Worm (Caenorhabditis elegans) whole organism, midembryonic: Measurements from ENCODE around the gene baf-1.
"Not testable (repeated sequence)": the region's sequence is repeated elsewhere in the genome, so short reads cannot be mapped to it uniquely, and the experiment has no call there.

Experiments used
- T22C8.4 ChIP-seq: fragments of 200-800 bp; sonication (Bioruptor generic); IDR thresholded peaks from 2 replicates; pipeline ENCODE4 v1.3.6; 2022; ENCODE audit warnings: missing genetic modification characterization, missing compliant biosample characterization
- cog-1 ChIP-seq: sonication (generic microtip); optimal IDR thresholded peaks from 2 replicates; lab custom pipeline; 2016; ENCODE audit warnings: missing genetic modification characterization, missing compliant biosample characterization
- flt-1 ChIP-seq: fragments of 200-800 bp; sonication (Bioruptor generic); IDR thresholded peaks from 2 replicates; pipeline ENCODE4 v1.3.6; 2022; ENCODE audit warnings: missing genetic modification characterization, missing compliant biosample characterization
- ztf-23 ChIP-seq: fragments of 200-800 bp; sonication (Bioruptor generic); IDR thresholded peaks from 2 replicates; pipeline ENCODE4 v1.3.6; 2022; ENCODE audit warnings: missing genetic modification reagents, missing genetic modification characterization, missing compliant biosample characterization

DNA sequence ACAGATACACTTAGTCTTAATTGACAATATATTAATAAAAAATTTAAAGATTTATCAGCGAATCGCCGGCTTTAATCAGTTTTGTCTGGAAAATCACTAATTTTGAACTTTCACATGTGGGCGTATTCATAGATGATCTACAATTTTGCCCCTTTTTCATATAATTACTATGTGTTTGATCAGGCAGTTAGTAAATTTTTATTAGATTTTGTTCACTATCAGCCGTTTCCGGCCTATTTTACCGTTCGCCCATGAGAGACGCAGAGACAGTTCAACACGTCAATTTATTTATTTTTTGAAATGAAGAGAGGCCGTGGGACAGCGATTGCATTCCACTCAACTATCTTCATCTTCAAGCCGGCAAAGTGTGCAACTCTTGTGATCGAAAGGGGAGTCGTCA lies 47.0 kb upstream of the baf-1 start, which contains the start of gene T26G10.4:
- not testable (repeated sequence) for TF ChIP-seq ztf-23 (GFP tag; lab: Robert Waterston, UW); flt-1 (GFP tag; lab: Robert Waterston, UW); cog-1 (tag; lab: Kevin White, UChicago); T22C8.4 (GFP tag; lab: Robert Waterston, UW)
